Worm (Caenorhabditis elegans) whole organism, midembryonic: ENCODE data around the gene irld-21.

Source experiments
- T22C8.4 ChIP-seq: fragments of 200-800 bp; sonication (Bioruptor generic); IDR thresholded peaks from 2 replicates; pipeline ENCODE4 v1.3.6; 2022; ENCODE audit warnings: missing genetic modification characterization, missing compliant biosample characterization
- cog-1 ChIP-seq: sonication (generic microtip); optimal IDR thresholded peaks from 2 replicates; lab custom pipeline; 2016; ENCODE audit warnings: missing genetic modification characterization, missing compliant biosample characterization
- flt-1 ChIP-seq: fragments of 200-800 bp; sonication (Bioruptor generic); IDR thresholded peaks from 2 replicates; pipeline ENCODE4 v1.3.6; 2022; ENCODE audit warnings: missing genetic modification characterization, missing compliant biosample characterization
- klf-2 ChIP-seq: fragments of 200-800 bp; sonication (Bioruptor generic); conservative IDR thresholded peaks from 2 replicates; pipeline ENCODE4 v1.3.6; 2022; ENCODE audit warnings: missing genetic modification reagents, missing genetic modification characterization, missing compliant biosample characterization
- med-1 ChIP-seq: sonication (generic microtip); optimal IDR thresholded peaks from 2 replicates; lab custom pipeline; 2017; ENCODE audit warnings: missing genetic modification characterization, mild to moderate bottlenecking, missing compliant biosample characterization, antibody characterized with exemption, missing genetic modification reagents; ENCODE audit not compliant: insufficient read depth
- ref-1 ChIP-seq: fragments of 200-800 bp; sonication (Bioruptor generic); conservative IDR thresholded peaks from 2 replicates; pipeline ENCODE4 v1.3.6; 2022; ENCODE audit warnings: missing genetic modification reagents, missing genetic modification characterization, missing compliant biosample characterization
- tab-1 ChIP-seq: fragments of 200-800 bp; sonication (Bioruptor generic); IDR thresholded peaks from 2 replicates; pipeline ENCODE4 v1.3.6; 2022; ENCODE audit warnings: missing genetic modification characterization, missing compliant biosample characterization
- ztf-23 ChIP-seq: fragments of 200-800 bp; sonication (Bioruptor generic); IDR thresholded peaks from 2 replicates; pipeline ENCODE4 v1.3.6; 2022; ENCODE audit warnings: missing genetic modification reagents, missing genetic modification characterization, missing compliant biosample characterization
- ztf-29 ChIP-seq: fragments of 200-800 bp; sonication (Bioruptor generic); IDR thresholded peaks from 2 replicates; pipeline ENCODE4 v1.3.6; 2022; ENCODE audit warnings: missing genetic modification reagents, missing genetic modification characterization, missing compliant biosample characterization

DNA sequence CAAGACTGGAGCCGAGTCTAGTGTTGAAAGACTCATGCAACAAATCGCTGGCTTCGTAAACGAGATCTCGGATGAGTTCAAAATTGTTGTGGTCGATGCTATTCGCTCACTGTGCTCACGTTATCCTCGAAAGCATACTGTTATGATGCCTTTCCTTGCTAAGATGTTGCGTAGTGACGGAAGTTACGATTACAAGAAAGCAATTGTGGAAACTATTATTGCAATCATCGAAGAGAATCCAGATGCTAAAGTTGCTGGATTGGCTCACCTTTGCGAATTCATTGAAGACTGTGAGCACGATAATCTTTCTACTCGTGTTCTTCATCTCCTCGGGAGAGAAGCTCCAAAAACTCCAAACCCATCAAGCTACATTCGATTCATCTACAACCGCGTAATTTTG lies 31.4 kb upstream of the irld-21 start:
- TF ChIP-seq tab-1 (GFP tag; lab: Robert Waterston, UW) = no peak
- TF ChIP-seq ref-1 (GFP tag; lab: Robert Waterston, UW) = no peak
- no peak for TF ChIP-seq med-1 (GFP tag; lab: Kevin White, UChicago)
- TF ChIP-seq T22C8.4 = no peak
- TF ChIP-seq klf-2 (GFP tag; lab: Robert Waterston, UW) = no peak
- TF ChIP-seq cog-1 = no peak
- no peak for TF ChIP-seq ztf-23 (GFP tag; lab: Robert Waterston, UW)
- no peak for TF ChIP-seq ztf-29
- no peak for TF ChIP-seq flt-1
